Worm (Caenorhabditis elegans): ENCODE results near the gene ZK632.2.

ZK632.2 gene

DNA sequence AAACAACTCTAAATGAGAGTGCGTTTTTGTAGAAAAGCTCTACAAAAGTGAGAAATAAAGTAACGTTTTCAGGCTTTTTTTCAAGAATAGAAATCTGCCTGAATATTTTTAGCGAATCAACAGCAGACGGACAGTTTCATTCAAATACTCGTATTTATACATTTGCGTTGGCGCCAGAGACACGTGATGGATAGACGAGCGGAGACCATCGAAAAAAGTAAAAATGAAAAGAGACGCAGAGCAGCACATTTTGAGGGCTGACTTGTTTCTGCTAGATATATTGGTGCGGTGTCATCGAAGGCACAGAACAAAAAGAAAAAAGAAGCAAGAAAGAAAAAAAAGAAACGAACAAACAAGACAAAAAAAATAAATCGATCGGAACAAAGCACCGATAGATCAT is 27.1 kb downstream of the ZK632.2 start (continued):
- TF ChIP-seq daf-19 (GFP tag; conservative IDR thresholded peaks at IDR 0.05) (no peak), Y5F2A.4 (GFP tag; optimal IDR thresholded peaks at IDR 0.05) (no peak), mxl-2 (GFP tag; conservative IDR thresholded peaks at IDR 0.05) (no peak), ceh-32 (tag; optimal IDR thresholded peaks at IDR 0.05; ENCODE audit: poor library complexity) (no peak), dmd-8 (GFP tag; IDR thresholded peaks at IDR 0.05) (no peak), vab-7 (GFP tag; IDR thresholded peaks at IDR 0.05) (no peak), mdt-29 (GFP tag; IDR thresholded peaks at IDR 0.05) (0 out of 2 replicates have a peak, but pooled peaks have one; percentile 45), lin-1 (GFP tag; IDR thresholded peaks at IDR 0.05) (0 out of 2 replicates have a peak, but pooled peaks have one; percentile 45), dpl-1 (GFP tag; optimal IDR thresholded peaks at IDR 0.05) (peak; percentile 5), ZK546.5 (tag; optimal IDR thresholded peaks at IDR 0.05) (no peak), ceh-62 (tag; optimal IDR thresholded peaks at IDR 0.05) (no peak), F49E8.2 (tag; optimal IDR thresholded peaks at IDR 0.05; ENCODE audit: borderline replicate concordance) (no peak)

DNA sequence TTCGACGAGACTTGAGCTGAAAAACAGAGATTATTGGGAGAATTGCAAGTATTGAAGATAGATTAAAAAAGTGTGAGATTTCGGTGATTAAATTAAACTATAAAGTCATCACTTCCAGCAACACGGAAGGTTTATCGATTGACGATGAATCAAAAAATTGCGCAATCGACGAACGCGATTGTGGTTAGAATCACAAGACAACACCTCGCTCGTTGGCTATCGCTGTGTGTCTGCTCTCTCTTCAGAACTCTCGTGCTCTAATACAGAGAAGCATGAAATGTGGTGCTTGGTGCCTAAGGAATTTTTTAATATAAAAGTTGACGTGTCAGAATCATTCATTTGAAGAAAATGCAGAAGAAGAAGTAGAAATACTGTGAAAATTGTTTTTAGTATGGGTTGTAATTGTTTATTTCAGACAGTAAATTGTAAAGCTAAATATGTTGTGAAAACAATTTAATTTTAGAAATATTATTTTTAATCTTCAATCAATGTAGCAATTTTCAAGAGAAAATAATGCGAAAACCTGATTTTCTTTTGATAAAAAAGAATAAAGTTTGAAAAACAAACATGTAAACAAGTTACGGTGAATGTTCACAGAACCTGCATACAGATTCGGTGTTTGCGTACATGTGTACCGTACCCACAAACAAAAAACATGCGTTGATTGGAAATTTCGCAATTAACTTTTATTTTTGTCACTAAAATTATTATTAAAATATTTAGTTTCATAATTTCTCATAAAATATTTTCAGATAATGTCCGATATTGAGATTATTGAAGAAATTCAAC is 28.4 kb downstream of the ZK632.2 start, which contains the start of the genes ZK632.10 and ZK632.11:
TSS of gene ZK632.10 (minus strand) at position 560 of the 789 bp plus-strand sequence.
TSS of gene ZK632.11 (plus strand) at position 753 of the 789 bp plus-strand sequence.
- TF ChIP-seq fos-1 (tag; optimal IDR thresholded peaks at IDR 0.05) (no peak), ama-1 (optimal IDR thresholded peaks at IDR 0.05) (no peak), ces-1 (GFP tag; optimal IDR thresholded peaks at IDR 0.05) (no peak), madf-5 (GFP tag; IDR thresholded peaks at IDR 0.05) (no peak), daf-19 (GFP tag; conservative IDR thresholded peaks at IDR 0.05) (no peak), lin-29 (GFP tag; IDR thresholded peaks at IDR 0.05) (no peak), lin-39 (tag; optimal IDR thresholded peaks at IDR 0.05) (no peak), aly-2 (tag; optimal IDR thresholded peaks at IDR 0.05) (no peak), mep-1 (tag; optimal IDR thresholded peaks at IDR 0.05) (peak; percentile 53), T20F7.1 (GFP tag; optimal IDR thresholded peaks at IDR 0.05) (peak; percentile 32), rbr-2 (tag; optimal IDR thresholded peaks at IDR 0.05) (peak; percentile 6), vab-7 (GFP tag; IDR thresholded peaks at IDR 0.05) (no peak), mxl-2 (GFP tag; conservative IDR thresholded peaks at IDR 0.05) (no peak), nhr-237 (tag; optimal IDR thresholded peaks at IDR 0.05) (no peak), mes-2 (tag; optimal IDR thresholded peaks at IDR 0.05; ENCODE audit: poor library complexity, severe bottlenecking) (peak; percentile 80), sdz-12 (GFP tag; optimal IDR thresholded peaks at IDR 0.05) (no peak), zip-2 (tag; optimal IDR thresholded peaks at IDR 0.05) (no peak), lin-38 (GFP tag; IDR thresholded peaks at IDR 0.05) (peak; percentile 34), aha-1 (tag) (no peak), spr-3 (GFP tag; optimal IDR thresholded peaks at IDR 0.05) (no peak), set-16 (GFP tag; IDR thresholded peaks at IDR 0.05) (no peak), zip-11 (GFP tag; IDR thresholded peaks at IDR 0.05) (no peak), Y105C5A.15 (GFP tag; IDR thresholded peaks at IDR 0.05) (no peak), attf-4 (tag; optimal IDR thresholded peaks at IDR 0.05) (no peak), unc-130 (GFP tag; optimal IDR thresholded peaks at IDR 0.05) (peak; percentile 56), lir-3 (tag; optimal IDR thresholded peaks at IDR 0.05) (no peak), ZK546.5 (tag; optimal IDR thresholded peaks at IDR 0.05) (no peak), hlh-30 (tag; optimal IDR thresholded peaks at IDR 0.05; ENCODE audit: insufficient read depth) (peak; percentile 89), tag-97 (GFP tag; IDR thresholded peaks at IDR 0.05) (no peak), ceh-44 (GFP tag; IDR thresholded peaks at IDR 0.05) (no peak), snpc-1.2 (GFP tag; IDR thresholded peaks at IDR 0.05) (no peak), nhr-111 (GFP tag; optimal IDR thresholded peaks at IDR 0.05) (no peak), ceh-62 (tag; optimal IDR thresholded peaks at IDR 0.05) (no peak), egl-27 (tag; optimal IDR thresholded peaks at IDR 0.05) (no peak), R02D3.7 (tag; optimal IDR thresholded peaks at IDR 0.05) (no peak), hlh-11 (tag; optimal IDR thresholded peaks at IDR 0.05) (peak; percentile 26), daf-16 (GFP tag; optimal IDR thresholded peaks at IDR 0.05) (peak in 1 of 2 experiments; percentile 27), daf-16 (tag; optimal IDR thresholded peaks at IDR 0.05) (peak; percentile 93), unc-39 (tag; optimal IDR thresholded peaks at IDR 0.05) (no peak), mdt-29 (GFP tag; IDR thresholded peaks at IDR 0.05) (no peak), ceh-82 (tag; optimal IDR thresholded peaks at IDR 0.05) (no peak), arid-1 (GFP tag; conservative IDR thresholded peaks at IDR 0.05) (no peak), spr-1 (tag; optimal IDR thresholded peaks at IDR 0.05) (no peak)

All from whole organism, L4 larva.